Worm (Caenorhabditis elegans): ENCODE results near the gene hlb-1.

- TF ChIP-seq unc-39 (tag; optimal IDR thresholded peaks at IDR 0.05) (no peak), ham-2 (GFP tag; optimal IDR thresholded peaks at IDR 0.05) (no peak), unc-120 (tag; optimal IDR thresholded peaks at IDR 0.05; ENCODE audit: poor library complexity, severe bottlenecking) (no peak), nhr-12 (tag; optimal IDR thresholded peaks at IDR 0.05) (no peak)
These were observed 43.5 kb upstream of the hlb-1 start, which contains the start of gene meg-2 for ce11 chrX:13926029-13926428.

Data from whole organism, mixed stage, embryonic.